Fruit fly (Drosophila melanogaster): ENCODE results near the gene CG13295.

DNA sequence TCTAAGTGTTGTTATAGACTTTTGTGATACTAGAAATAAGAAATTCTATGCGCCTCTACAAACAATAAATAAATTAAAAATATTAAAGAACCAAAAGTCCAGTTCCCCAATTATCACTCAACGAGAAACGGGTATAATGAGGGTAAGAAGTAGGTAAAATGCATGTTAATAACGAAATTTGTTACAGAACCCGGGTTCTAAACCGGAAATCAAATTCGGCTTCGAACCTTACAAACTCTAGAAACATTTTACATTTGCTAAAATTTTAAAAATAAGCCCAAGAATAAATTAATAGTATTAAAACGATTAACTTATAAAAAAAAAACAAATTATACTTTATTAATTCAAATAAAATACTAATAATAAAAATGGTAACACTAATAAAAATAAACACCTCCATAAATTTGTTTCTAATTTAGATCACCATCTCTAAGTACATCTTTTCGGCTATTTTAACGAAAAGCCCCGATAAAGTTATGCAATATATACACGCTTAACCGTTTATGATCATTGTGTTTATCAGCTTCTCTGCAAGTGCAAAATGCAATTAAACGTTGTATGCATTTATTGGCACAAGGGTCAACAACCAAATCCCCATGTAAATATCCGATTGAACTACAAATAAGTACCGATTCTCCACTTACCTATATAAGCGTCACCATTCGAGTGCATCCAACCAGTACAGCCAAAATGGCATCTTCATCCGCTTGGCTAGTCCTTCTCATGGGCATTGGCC, 3.4 kb downstream of the CG13295 start, which contains the start of gene CG6602:
- TF ChIP-seq jumu (GFP tag; optimal IDR thresholded peaks at IDR 0.05), result no peak
- TF ChIP-seq Ets65A (GFP tag), result peak; percentile 97
- TF ChIP-seq YL-1 (GFP tag; optimal IDR thresholded peaks at IDR 0.05), result peak; percentile 41
- TF ChIP-seq slp2 (GFP tag; optimal IDR thresholded peaks at IDR 0.05), result peak; percentile 53
- TF ChIP-seq kay (GFP tag; optimal IDR thresholded peaks at IDR 0.05), result no peak
- peak; percentile 55 for TF ChIP-seq CG10267 (tag; optimal IDR thresholded peaks at IDR 0.05)
- peak; percentile 32 for TF ChIP-seq CG8388 (GFP tag; optimal IDR thresholded peaks at IDR 0.05)
- TF ChIP-seq Sox100B (GFP tag; optimal IDR thresholded peaks at IDR 0.05), result peak; percentile 75
- peak; percentile 81 for TF ChIP-seq CG13296 (GFP tag; optimal IDR thresholded peaks at IDR 0.05)
- peak; percentile 72 for TF ChIP-seq CG6683 (GFP tag; optimal IDR thresholded peaks at IDR 0.05)
